5 fruit fly cellular contexts compared by ENCODE assay signal in genomic region chr3L:3319992-3320732, dm6.
TF ChIP-seq lines count a peak whose summit lies in the region.

No protein-coding gene starts in this region.

- no peak for TF ChIP-seq CTCF in whole organism, embryonic (GFP tag; optimal IDR thresholded peaks at IDR 0.05; lab: Kevin White, UChicago)

TF ChIP-seq in whole organism, adult, 20 proteins besides CTCF, POLR2A, EP300 and RAD21:
- TF ChIP-seq CG5204 (GFP tag; optimal IDR thresholded peaks at IDR 0.05; lab: Kevin White, UChicago) (no peak), toe (GFP tag; optimal IDR thresholded peaks at IDR 0.05; lab: Kevin White, UChicago) (peak; percentile 0), cic (GFP tag; optimal IDR thresholded peaks at IDR 0.05; lab: Kevin White, UChicago) (peak; percentile 75), cnc (optimal IDR thresholded peaks at IDR 0.05; lab: Kevin White, UChicago) (peak in 1 of 2 experiments; percentile 4), CG33017 (tag; optimal IDR thresholded peaks at IDR 0.05; lab: Kevin White, UChicago) (peak; percentile 48), CG14711 (tag; optimal IDR thresholded peaks at IDR 0.05; lab: Kevin White, UChicago) (no peak), kay (GFP tag; lab: Kevin White, UChicago; ENCODE audit: borderline replicate concordance) (no peak), bab1 (GFP tag; optimal IDR thresholded peaks at IDR 0.05; lab: Kevin White, UChicago) (peak; percentile 37), CG12768 (GFP tag; optimal IDR thresholded peaks at IDR 0.05; lab: Kevin White, UChicago) (peak; percentile 34), CG1620 (GFP tag; optimal IDR thresholded peaks at IDR 0.05; lab: Kevin White, UChicago) (no peak), ovo (GFP tag; optimal IDR thresholded peaks at IDR 0.05; lab: Kevin White, UChicago) (no peak), Hr96 (GFP tag; optimal IDR thresholded peaks at IDR 0.05; lab: Kevin White, UChicago) (peak; percentile 5), pad (GFP tag; optimal IDR thresholded peaks at IDR 0.05; lab: Kevin White, UChicago) (no peak), Clk (GFP tag; optimal IDR thresholded peaks at IDR 0.05; lab: Kevin White, UChicago) (peak; percentile 35), CG11617 (GFP tag; optimal IDR thresholded peaks at IDR 0.05; lab: Kevin White, UChicago) (no peak), Crg-1 (GFP tag; optimal IDR thresholded peaks at IDR 0.05; lab: Kevin White, UChicago) (peak; percentile 5), CG7101 (tag; optimal IDR thresholded peaks at IDR 0.05; lab: Kevin White, UChicago) (peak; percentile 55)

TF ChIP-seq in whole organism, embryonic, 481 proteins besides CTCF, POLR2A, EP300 and RAD21 (continues in another document):
- TF ChIP-seq Fer3 (tag; optimal IDR thresholded peaks at IDR 0.05; lab: Kevin White, UChicago) (peak; percentile 17), vvl (GFP tag; IDR thresholded peaks at IDR 0.05; lab: Robert Waterston, UW) (peak; percentile 24; the same call in 1 of the 2 replicates), CG7357 (GFP tag; IDR thresholded peaks at IDR 0.05; lab: Robert Waterston, UW) (0 out of 3 replicates have a peak, but pooled peaks have one; percentile 6), CG32772 (GFP tag; IDR thresholded peaks at IDR 0.05; lab: Robert Waterston, UW) (peak; percentile 35; the same call in 1 of the 2 replicates), CG30403 (GFP tag; optimal IDR thresholded peaks at IDR 0.05; lab: Kevin White, UChicago) (peak; percentile 22), CG10274 (GFP tag; optimal IDR thresholded peaks at IDR 0.05; lab: Kevin White, UChicago) (no peak), fd3F (GFP tag; optimal IDR thresholded peaks at IDR 0.05; lab: Kevin White, UChicago) (no peak), CG4424 (GFP tag; optimal IDR thresholded peaks at IDR 0.05; lab: Kevin White, UChicago) (no peak), CG18476 (GFP tag; optimal IDR thresholded peaks at IDR 0.05; lab: Kevin White, UChicago) (no peak), Ets97D (GFP tag; optimal IDR thresholded peaks at IDR 0.05; lab: Kevin White, UChicago) (no peak), odd (GFP tag; optimal IDR thresholded peaks at IDR 0.05; lab: Kevin White, UChicago) (no peak), insv (GFP tag; optimal IDR thresholded peaks at IDR 0.05; lab: Kevin White, UChicago) (no peak), peb (GFP tag; IDR thresholded peaks at IDR 0.05; lab: Robert Waterston, UW) (no peak), BtbVII (GFP tag; optimal IDR thresholded peaks at IDR 0.05; lab: Kevin White, UChicago) (no peak), CG17328 (GFP tag; IDR thresholded peaks at IDR 0.05; lab: Robert Waterston, UW) (no peak), Ptx1 (GFP tag; IDR thresholded peaks at IDR 0.05; lab: Robert Waterston, UW) (peak; percentile 38; the same call in 1 of the 2 replicates), B-H2 (GFP tag; optimal IDR thresholded peaks at IDR 0.05; lab: Kevin White, UChicago) (no peak), CG11085 (GFP tag; IDR thresholded peaks at IDR 0.05; lab: Robert Waterston, UW) (no peak), unc-4 (GFP tag; IDR thresholded peaks at IDR 0.05; lab: Robert Waterston, UW; ENCODE audit: partially characterized antibody) (no peak)

TF ChIP-seq in whole organism, prepupa, 60 proteins besides CTCF, POLR2A, EP300 and RAD21 (continues in another document):
- TF ChIP-seq Eip93F (GFP tag; optimal IDR thresholded peaks at IDR 0.05; lab: Kevin White, UChicago), result no peak
- TF ChIP-seq dac (GFP tag; optimal IDR thresholded peaks at IDR 0.05; lab: Kevin White, UChicago), result no peak
- no peak for TF ChIP-seq CG11902 (GFP tag; optimal IDR thresholded peaks at IDR 0.05; lab: Kevin White, UChicago)
- TF ChIP-seq CG34406 (GFP tag; optimal IDR thresholded peaks at IDR 0.05; lab: Kevin White, UChicago), result no peak
- TF ChIP-seq Gug (GFP tag; IDR thresholded peaks at IDR 0.05; lab: Robert Waterston, UW), result no peak
- no peak for TF ChIP-seq eg (GFP tag; IDR thresholded peaks at IDR 0.05; lab: Robert Waterston, UW)
- peak; percentile 100 for TF ChIP-seq svp (GFP tag; lab: Kevin White, UChicago)
- no peak for TF ChIP-seq CG4318 (GFP tag; optimal IDR thresholded peaks at IDR 0.05; lab: Kevin White, UChicago)
- TF ChIP-seq CG6792 (GFP tag; optimal IDR thresholded peaks at IDR 0.05; lab: Kevin White, UChicago), result no peak
- peak; percentile 38 for TF ChIP-seq CG32006 (GFP tag; optimal IDR thresholded peaks at IDR 0.05; lab: Kevin White, UChicago)
- TF ChIP-seq dsx (GFP tag; optimal IDR thresholded peaks at IDR 0.05; lab: Kevin White, UChicago; ENCODE audit: poor library complexity, severe bottlenecking), result peak; percentile 24
- peak; percentile 22 for TF ChIP-seq Eip75B (GFP tag; optimal IDR thresholded peaks at IDR 0.05; lab: Kevin White, UChicago)
- TF ChIP-seq CG6163 (GFP tag; IDR thresholded peaks at IDR 0.05; lab: Robert Waterston, UW), result 0 out of 3 replicates have a peak, but pooled peaks have one; percentile 41
- TF ChIP-seq OdsH (GFP tag; optimal IDR thresholded peaks at IDR 0.05; lab: Kevin White, UChicago), result peak; percentile 25
- no peak for TF ChIP-seq fd85E (GFP tag; optimal IDR thresholded peaks at IDR 0.05; lab: Kevin White, UChicago)
- TF ChIP-seq esn (GFP tag; optimal IDR thresholded peaks at IDR 0.05; lab: Kevin White, UChicago), result peak; percentile 10
- TF ChIP-seq cyc (GFP tag; optimal IDR thresholded peaks at IDR 0.05; lab: Kevin White, UChicago), result no peak
- TF ChIP-seq CG6276 (GFP tag; optimal IDR thresholded peaks at IDR 0.05; lab: Kevin White, UChicago), result no peak
- TF ChIP-seq CG11294 (GFP tag; IDR thresholded peaks at IDR 0.05; lab: Robert Waterston, UW), result no peak
- TF ChIP-seq CG8632 (GFP tag; optimal IDR thresholded peaks at IDR 0.05; lab: Kevin White, UChicago), result no peak

TF ChIP-seq in whole organism, pupa, 21 proteins besides CTCF, POLR2A, EP300 and RAD21:
- no peak for TF ChIP-seq CG12605 (GFP tag; IDR thresholded peaks at IDR 0.05; lab: Robert Waterston, UW)
- TF ChIP-seq D1 (tag; optimal IDR thresholded peaks at IDR 0.05; lab: Kevin White, UChicago), result no peak
- no peak for TF ChIP-seq Snoo (tag; optimal IDR thresholded peaks at IDR 0.05; lab: Kevin White, UChicago)
- no peak for TF ChIP-seq CG4496 (GFP tag; IDR thresholded peaks at IDR 0.05; lab: Robert Waterston, UW)
- TF ChIP-seq Pif1A (GFP tag; optimal IDR thresholded peaks at IDR 0.05; lab: Kevin White, UChicago), result no peak
- no peak for TF ChIP-seq CG32121 (GFP tag; IDR thresholded peaks at IDR 0.05; lab: Robert Waterston, UW)
- TF ChIP-seq Ets98B (GFP tag; IDR thresholded peaks at IDR 0.05; lab: Robert Waterston, UW), result no peak
- no peak for TF ChIP-seq CG17806 (tag; optimal IDR thresholded peaks at IDR 0.05; lab: Kevin White, UChicago)
- no peak for TF ChIP-seq CG34367 (tag; optimal IDR thresholded peaks at IDR 0.05; lab: Kevin White, UChicago)
- TF ChIP-seq CG14655 (GFP tag; optimal IDR thresholded peaks at IDR 0.05; lab: Kevin White, UChicago), result no peak
- TF ChIP-seq CG15710 (tag; optimal IDR thresholded peaks at IDR 0.05; lab: Kevin White, UChicago), result no peak
- no peak for TF ChIP-seq CG10348 (GFP tag; IDR thresholded peaks at IDR 0.05; lab: Robert Waterston, UW)
- TF ChIP-seq CG8159 (tag; optimal IDR thresholded peaks at IDR 0.05; lab: Kevin White, UChicago), result peak; percentile 14
- no peak for TF ChIP-seq gl (tag; optimal IDR thresholded peaks at IDR 0.05; lab: Kevin White, UChicago)
- TF ChIP-seq fd96Ca (GFP tag; IDR thresholded peaks at IDR 0.05; lab: Robert Waterston, UW), result no peak
- no peak for TF ChIP-seq Pif1B (GFP tag; optimal IDR thresholded peaks at IDR 0.05; lab: Kevin White, UChicago)
- peak; percentile 65 for TF ChIP-seq EcR (GFP tag; optimal IDR thresholded peaks at IDR 0.05; lab: Kevin White, UChicago)
- TF ChIP-seq CG13204 (GFP tag; optimal IDR thresholded peaks at IDR 0.05; lab: Kevin White, UChicago), result no peak
- peak; percentile 3 for TF ChIP-seq CG9948 (tag; optimal IDR thresholded peaks at IDR 0.05; lab: Kevin White, UChicago)
- TF ChIP-seq CG8301 (tag; optimal IDR thresholded peaks at IDR 0.05; lab: Kevin White, UChicago), result peak; percentile 19
- TF ChIP-seq rn (GFP tag; IDR thresholded peaks at IDR 0.05; lab: Robert Waterston, UW), result no peak

TF ChIP-seq in whole organism, wandering third instar larva, 38 proteins besides CTCF, POLR2A, EP300 and RAD21:
- no peak for TF ChIP-seq Mio (GFP tag; optimal IDR thresholded peaks at IDR 0.05; lab: Kevin White, UChicago)
- TF ChIP-seq h (GFP tag; optimal IDR thresholded peaks at IDR 0.05; lab: Kevin White, UChicago), result no peak
- peak; percentile 1 for TF ChIP-seq Sp1 (GFP tag; optimal IDR thresholded peaks at IDR 0.05; lab: Kevin White, UChicago)
- TF ChIP-seq dsf (GFP tag; optimal IDR thresholded peaks at IDR 0.05; lab: Kevin White, UChicago; ENCODE audit: borderline replicate concordance), result no peak
- peak; percentile 1 for TF ChIP-seq Jra (GFP tag; optimal IDR thresholded peaks at IDR 0.05; lab: Kevin White, UChicago)
- TF ChIP-seq rgr (GFP tag; optimal IDR thresholded peaks at IDR 0.05; lab: Kevin White, UChicago), result peak; percentile 29
- peak in 1 of 2 experiments; percentile 5 for TF ChIP-seq foxo (GFP tag; optimal IDR thresholded peaks at IDR 0.05; lab: Kevin White, UChicago)
- no peak for TF ChIP-seq Myc (optimal IDR thresholded peaks at IDR 0.05; lab: Kevin White, UChicago)
- no peak for TF ChIP-seq Hnf4 (GFP tag; optimal IDR thresholded peaks at IDR 0.05; lab: Kevin White, UChicago)
- TF ChIP-seq br (GFP tag; optimal IDR thresholded peaks at IDR 0.05; lab: Kevin White, UChicago), result peak; percentile 28
- TF ChIP-seq Rel (GFP tag; optimal IDR thresholded peaks at IDR 0.05; lab: Kevin White, UChicago), result no peak
- peak; percentile 87 for TF ChIP-seq Rel (tag; optimal IDR thresholded peaks at IDR 0.05; lab: Kevin White, UChicago)
- no peak for TF ChIP-seq psq (GFP tag; optimal IDR thresholded peaks at IDR 0.05; lab: Kevin White, UChicago)
